Worm (Caenorhabditis elegans): Measurements from ENCODE around the gene npr-7.

The npr-7 gene

DNA sequence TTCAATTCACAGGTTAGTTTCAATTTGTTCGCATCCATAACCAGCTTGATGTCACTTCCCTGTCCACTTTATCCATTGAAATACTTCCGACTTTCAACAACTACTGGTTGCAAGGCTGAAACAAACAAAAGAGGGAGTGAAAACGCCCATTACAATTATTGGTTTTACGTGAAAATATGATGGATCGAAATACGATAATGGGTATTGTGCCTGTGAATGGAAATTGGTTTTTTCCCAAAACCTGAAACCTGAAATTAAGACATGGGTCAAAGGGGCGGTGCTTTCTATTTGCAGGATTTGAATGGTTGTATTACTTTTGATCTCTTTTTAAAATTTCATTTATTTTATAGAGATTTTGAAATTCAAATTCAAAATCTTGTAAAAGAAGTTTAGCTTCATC is 20.1 kb downstream of the npr-7 start, which contains the start of gene B0416.2:
Gene B0416.2, plus strand, starts transcription at position 301 of the 400 bp plus-strand sequence.
- TF ChIP-seq madf-3 (GFP tag; IDR thresholded peaks at IDR 0.05) (no peak), lsy-27 (tag; optimal IDR thresholded peaks at IDR 0.05; ENCODE audit: borderline replicate concordance, insufficient read depth) (no peak), snpc-3.4 (tag; optimal IDR thresholded peaks at IDR 0.05) (no peak), snpc-4 (GFP tag; optimal IDR thresholded peaks at IDR 0.05) (no peak), snpc-4 (tag; optimal IDR thresholded peaks at IDR 0.05) (no peak), mxl-1 (tag; optimal IDR thresholded peaks at IDR 0.05) (no peak), mel-28 (tag; optimal IDR thresholded peaks at IDR 0.05; ENCODE audit: borderline replicate concordance) (no peak), C17E4.6 (GFP tag; IDR thresholded peaks at IDR 0.05) (no peak), fkh-3 (tag; optimal IDR thresholded peaks at IDR 0.05) (no peak), C06A6.2 (GFP tag; conservative IDR thresholded peaks at IDR 0.05) (no peak), chd-7 (tag; optimal IDR thresholded peaks at IDR 0.05) (no peak)

- TF ChIP-seq ceh-27 (GFP tag; optimal IDR thresholded peaks at IDR 0.05) (peak; percentile 16), nfyb-1 (GFP tag; IDR thresholded peaks at IDR 0.05) (no peak)
Observed at ce11 chrX:9297834-9298233, 21.1 kb downstream of the npr-7 start, which contains the start of gene B0416.7. Gene B0416.7 (minus strand): TSS chrX:9297934.

ce11 chrX:9296591-9296990 is 22.4 kb downstream of the npr-7 start, which contains the start of gene gly-13:
Gene gly-13 (minus strand): TSS chrX:9296622.
- TF ChIP-seq cebp-1 (GFP tag; IDR thresholded peaks at IDR 0.05) (no peak), cebp-1 (tag; optimal IDR thresholded peaks at IDR 0.05) (peak; percentile 20), F49E8.2 (tag; optimal IDR thresholded peaks at IDR 0.05; ENCODE audit: insufficient read depth) (no peak), T26A5.8 (tag; optimal IDR thresholded peaks at IDR 0.05) (no peak), ekl-4 (GFP tag; IDR thresholded peaks at IDR 0.05) (no peak), lin-40 (tag; optimal IDR thresholded peaks at IDR 0.05) (peak; percentile 3), akir-1 (GFP tag; optimal IDR thresholded peaks at IDR 0.05) (no peak), cebp-2 (GFP tag; IDR thresholded peaks at IDR 0.05) (no peak), rpc-1 (optimal IDR thresholded peaks at IDR 0.05) (peak; percentile 17), rpc-1 (tag; optimal IDR thresholded peaks at IDR 0.05) (no peak), C17E4.6 (GFP tag; IDR thresholded peaks at IDR 0.05) (no peak), K12H6.12 (tag; optimal IDR thresholded peaks at IDR 0.05) (no peak), unc-62 (GFP tag; optimal IDR thresholded peaks at IDR 0.05) (no peak), lsy-27 (tag; optimal IDR thresholded peaks at IDR 0.05; ENCODE audit: borderline replicate concordance, insufficient read depth) (no peak)

DNA sequence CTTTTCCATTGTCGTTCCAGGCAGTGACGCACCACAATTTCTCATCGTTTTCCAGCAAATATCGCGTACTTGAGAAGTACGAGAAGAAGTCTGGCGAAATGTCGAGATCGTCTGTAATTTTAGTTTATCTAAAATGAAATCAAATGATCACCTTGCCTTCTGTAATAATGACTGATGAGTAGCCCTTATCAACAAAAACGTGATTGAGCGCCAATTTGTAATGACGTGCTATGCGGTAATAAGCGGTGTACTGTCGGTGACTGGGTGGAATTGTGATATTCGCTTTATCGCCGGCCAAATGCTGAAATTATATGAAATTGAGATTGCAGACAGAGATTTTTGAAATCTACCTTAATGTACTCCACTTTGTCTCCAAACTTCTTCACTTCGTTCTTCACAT is 23.5 kb downstream of the npr-7 start:
- TF ChIP-seq unc-62 (GFP tag; optimal IDR thresholded peaks at IDR 0.05) = no peak
- no peak for TF ChIP-seq C17E4.6 (GFP tag; IDR thresholded peaks at IDR 0.05)
- TF ChIP-seq sptf-2 (GFP tag; optimal IDR thresholded peaks at IDR 0.05) = no peak
- no peak for TF ChIP-seq ceh-40 (GFP tag; IDR thresholded peaks at IDR 0.05)
- no peak for TF ChIP-seq B0035.1 (tag; optimal IDR thresholded peaks at IDR 0.05)
- no peak for TF ChIP-seq T07F8.4 (tag; optimal IDR thresholded peaks at IDR 0.05)
- no peak for TF ChIP-seq Y95B8A.8 (GFP tag; IDR thresholded peaks at IDR 0.05)
- TF ChIP-seq F10E7.11 (tag; optimal IDR thresholded peaks at IDR 0.05) = no peak
- TF ChIP-seq bed-1 (GFP tag; IDR thresholded peaks at IDR 0.05) = no peak
- no peak for TF ChIP-seq ama-1 (optimal IDR thresholded peaks at IDR 0.05)
- TF ChIP-seq ama-1 (GFP tag; optimal IDR thresholded peaks at IDR 0.05) = no peak
- TF ChIP-seq tlf-1 (GFP tag; optimal IDR thresholded peaks at IDR 0.05) = no peak
- TF ChIP-seq nhr-80 (tag; optimal IDR thresholded peaks at IDR 0.05) = peak; percentile 61
- TF ChIP-seq let-607 (tag; optimal IDR thresholded peaks at IDR 0.05) = no peak
- TF ChIP-seq aptf-3 (GFP tag; IDR thresholded peaks at IDR 0.05) = no peak
- no peak for TF ChIP-seq cebp-1 (GFP tag; IDR thresholded peaks at IDR 0.05)
- TF ChIP-seq cebp-1 (tag; optimal IDR thresholded peaks at IDR 0.05) = peak; percentile 20
- no peak for TF ChIP-seq lsl-1 (GFP tag; optimal IDR thresholded peaks at IDR 0.05)
- TF ChIP-seq sea-2 (GFP tag; IDR thresholded peaks at IDR 0.05) = no peak
- no peak for TF ChIP-seq die-1 (tag; optimal IDR thresholded peaks at IDR 0.05)
- no peak for TF ChIP-seq hsf-1 (GFP tag; IDR thresholded peaks at IDR 0.05)
- no peak for TF ChIP-seq C06A6.2 (GFP tag; conservative IDR thresholded peaks at IDR 0.05)
- peak; percentile 34 for TF ChIP-seq atf-7 (tag; optimal IDR thresholded peaks at IDR 0.05)
- TF ChIP-seq madf-3 (GFP tag; IDR thresholded peaks at IDR 0.05) = no peak

Measured in whole organism, young adult.